Fruit fly (Drosophila melanogaster) whole organism, adult: ENCODE measurements around the gene CG11698.

ENCODE experiments used
- Mnt ChIP-seq: fragments of 200-800 bp; sonication (Bioruptor generic); optimal IDR thresholded peaks from 2 replicates; lab custom pipeline; 2016; ENCODE audit warnings: missing biosample characterization, mild to moderate bottlenecking, missing genetic modification characterization
- cic ChIP-seq: fragments of 200-800 bp; sonication (Bioruptor generic); optimal IDR thresholded peaks from 2 replicates; lab custom pipeline; 2017; ENCODE audit warnings: missing biosample characterization, mild to moderate bottlenecking, missing genetic modification characterization, moderate library complexity
- kay ChIP-seq: fragments of 200-800 bp; sonication (Bioruptor generic); peaks from one replicate; lab custom pipeline; 2016; ENCODE audit warnings: missing biosample characterization, missing genetic modification characterization, borderline replicate concordance

dm6 chr3R:8284234-8284633, 27.8 kb upstream of the CG11698 start:
- TF ChIP-seq Mnt (GFP tag; lab: Kevin White, UChicago), result no peak
- no peak for TF ChIP-seq cic
- no peak for TF ChIP-seq kay
